Fruit fly (Drosophila melanogaster) whole organism, adult: ENCODE data around the gene gny.

Source experiments
- CG7101 ChIP-seq: fragments of 200-800 bp; sonication (Bioruptor generic); optimal IDR thresholded peaks from 2 replicates; lab custom pipeline; 2018; ENCODE audit warnings: missing biosample characterization, mild to moderate bottlenecking, missing genetic modification characterization, moderate library complexity
- Crg-1 ChIP-seq: fragments of 200-800 bp; sonication (Bioruptor generic); optimal IDR thresholded peaks from 2 replicates; lab custom pipeline; 2016; ENCODE audit warnings: missing biosample characterization, missing genetic modification characterization

DNA sequence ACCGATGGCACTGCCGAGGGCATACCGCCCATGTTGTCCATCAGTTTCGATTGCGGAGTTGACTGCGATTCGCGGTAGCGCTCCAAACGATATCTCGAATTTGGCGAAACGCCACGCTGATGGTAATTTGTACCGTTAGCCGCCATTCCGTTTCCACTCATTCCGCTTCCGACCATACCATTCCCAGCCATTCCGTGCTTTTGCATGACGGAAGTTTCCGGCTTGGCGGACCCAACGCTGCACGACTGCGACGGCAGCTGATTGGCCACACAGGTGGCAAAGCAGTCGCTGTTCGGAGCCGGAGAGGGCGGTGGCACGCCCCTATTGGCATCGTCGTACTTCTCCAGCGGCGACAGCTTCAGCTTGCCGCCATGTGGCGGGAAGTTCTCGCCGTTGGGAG is 7.6 kb upstream of the gny start:
- TF ChIP-seq Crg-1 (no peak), CG7101 (tag; lab: Kevin White, UChicago) (no peak)
